Worm (Caenorhabditis elegans): ENCODE data around the gene srd-4.

Gene srd-4

ce11 chrV:12184308-12184999 lies at the start of gene srd-4:
Gene srd-4 (plus strand): TSS chrV:12184949.
- TF ChIP-seq W03F9.2 (tag; optimal IDR thresholded peaks at IDR 0.05): no peak

- no peak for TF ChIP-seq dao-5 (tag; optimal IDR thresholded peaks at IDR 0.05)
- TF ChIP-seq W03F9.2 (tag; optimal IDR thresholded peaks at IDR 0.05): no peak
- no peak for TF ChIP-seq him-1 (tag; optimal IDR thresholded peaks at IDR 0.05)
These were observed 46.8 kb upstream of the srd-4 start for ce11 chrV:12137942-12138341.

ce11 chrV:12140625-12141024 lies 44.1 kb upstream of the srd-4 start, which contains the start of gene C27A7.3:
Gene C27A7.3 (plus strand): TSS chrV:12140925.
- TF ChIP-seq him-1 (tag; optimal IDR thresholded peaks at IDR 0.05): no peak
- no peak for TF ChIP-seq W03F9.2 (tag; optimal IDR thresholded peaks at IDR 0.05)
- TF ChIP-seq dao-5 (tag; optimal IDR thresholded peaks at IDR 0.05): no peak

- no peak for TF ChIP-seq W03F9.2 (tag; optimal IDR thresholded peaks at IDR 0.05)
- TF ChIP-seq dao-5 (tag; optimal IDR thresholded peaks at IDR 0.05): no peak
- no peak for TF ChIP-seq him-1 (tag; optimal IDR thresholded peaks at IDR 0.05)
These were observed 34.1 kb upstream of the srd-4 start, which contains the start of gene che-11 for ce11 chrV:12150607-12151006. Gene che-11 (minus strand): TSS chrV:12150707.

- TF ChIP-seq him-1 (tag; optimal IDR thresholded peaks at IDR 0.05): no peak
- TF ChIP-seq dao-5 (tag; optimal IDR thresholded peaks at IDR 0.05): no peak
- no peak for TF ChIP-seq W03F9.2 (tag; optimal IDR thresholded peaks at IDR 0.05)
These were observed 31.9 kb upstream of the srd-4 start, which contains the start of gene C27A7.8 for ce11 chrV:12152857-12153256. Gene C27A7.8 (plus strand): TSS chrV:12153157.

ce11 chrV:12153784-12154183 lies 31.0 kb upstream of the srd-4 start:
- TF ChIP-seq W03F9.2 (tag; optimal IDR thresholded peaks at IDR 0.05) (no peak), him-1 (tag; optimal IDR thresholded peaks at IDR 0.05) (no peak)

ce11 chrV:12154554-12154953 lies 30.2 kb upstream of the srd-4 start, which contains the start of gene C27A7.9:
Gene C27A7.9 (minus strand): TSS chrV:12154654.
- TF ChIP-seq him-1 (tag; optimal IDR thresholded peaks at IDR 0.05) (no peak), W03F9.2 (tag; optimal IDR thresholded peaks at IDR 0.05) (no peak), dao-5 (tag; optimal IDR thresholded peaks at IDR 0.05) (no peak)

- TF ChIP-seq him-1 (tag; optimal IDR thresholded peaks at IDR 0.05) (no peak), W03F9.2 (tag; optimal IDR thresholded peaks at IDR 0.05) (no peak), dao-5 (tag; optimal IDR thresholded peaks at IDR 0.05) (no peak)
These were observed 26.4 kb upstream of the srd-4 start for ce11 chrV:12158377-12158776.

ce11 chrV:12159975-12160374 lies 24.8 kb upstream of the srd-4 start:
- TF ChIP-seq dao-5 (tag; optimal IDR thresholded peaks at IDR 0.05) (no peak), W03F9.2 (tag; optimal IDR thresholded peaks at IDR 0.05) (no peak), him-1 (tag; optimal IDR thresholded peaks at IDR 0.05) (no peak)

ce11 chrV:12161157-12161556 lies 23.6 kb upstream of the srd-4 start:
- TF ChIP-seq dao-5 (tag; optimal IDR thresholded peaks at IDR 0.05) (no peak), him-1 (tag; optimal IDR thresholded peaks at IDR 0.05) (no peak), W03F9.2 (tag; optimal IDR thresholded peaks at IDR 0.05) (no peak)

ce11 chrV:12162220-12162619 lies 22.5 kb upstream of the srd-4 start, which contains the start of gene C27A7.5:
Gene C27A7.5 (minus strand): TSS chrV:12162320.
- TF ChIP-seq dao-5 (tag; optimal IDR thresholded peaks at IDR 0.05): no peak
- TF ChIP-seq W03F9.2 (tag; optimal IDR thresholded peaks at IDR 0.05): no peak
- no peak for TF ChIP-seq him-1 (tag; optimal IDR thresholded peaks at IDR 0.05)

ce11 chrV:12162906-12163305 lies 21.8 kb upstream of the srd-4 start, which contains the start of gene srj-4:
Gene srj-4 (plus strand): TSS chrV:12163206.
- no peak for TF ChIP-seq dao-5 (tag; optimal IDR thresholded peaks at IDR 0.05)
- TF ChIP-seq W03F9.2 (tag; optimal IDR thresholded peaks at IDR 0.05): no peak
- TF ChIP-seq him-1 (tag; optimal IDR thresholded peaks at IDR 0.05): no peak

- TF ChIP-seq W03F9.2 (tag; optimal IDR thresholded peaks at IDR 0.05) (no peak), dao-5 (tag; optimal IDR thresholded peaks at IDR 0.05) (no peak), him-1 (tag; optimal IDR thresholded peaks at IDR 0.05) (no peak)
These were observed 17.7 kb upstream of the srd-4 start for ce11 chrV:12167031-12167430.

- TF ChIP-seq him-1 (tag; optimal IDR thresholded peaks at IDR 0.05): no peak
- no peak for TF ChIP-seq W03F9.2 (tag; optimal IDR thresholded peaks at IDR 0.05)
- no peak for TF ChIP-seq dao-5 (tag; optimal IDR thresholded peaks at IDR 0.05)
These were observed 17.1 kb upstream of the srd-4 start, which contains the start of gene col-37 for ce11 chrV:12167653-12168052. Gene col-37 (minus strand): TSS chrV:12167753.

- no peak for TF ChIP-seq W03F9.2 (tag; optimal IDR thresholded peaks at IDR 0.05)
- no peak for TF ChIP-seq him-1 (tag; optimal IDR thresholded peaks at IDR 0.05)
- no peak for TF ChIP-seq dao-5 (tag; optimal IDR thresholded peaks at IDR 0.05)
These were observed 14.6 kb upstream of the srd-4 start, which contains the start of gene ZK863.1 for ce11 chrV:12170114-12170513. Gene ZK863.1 (minus strand): TSS chrV:12170214.
